Worm (Caenorhabditis elegans): ENCODE measurements around the gene atn-1.

DNA sequence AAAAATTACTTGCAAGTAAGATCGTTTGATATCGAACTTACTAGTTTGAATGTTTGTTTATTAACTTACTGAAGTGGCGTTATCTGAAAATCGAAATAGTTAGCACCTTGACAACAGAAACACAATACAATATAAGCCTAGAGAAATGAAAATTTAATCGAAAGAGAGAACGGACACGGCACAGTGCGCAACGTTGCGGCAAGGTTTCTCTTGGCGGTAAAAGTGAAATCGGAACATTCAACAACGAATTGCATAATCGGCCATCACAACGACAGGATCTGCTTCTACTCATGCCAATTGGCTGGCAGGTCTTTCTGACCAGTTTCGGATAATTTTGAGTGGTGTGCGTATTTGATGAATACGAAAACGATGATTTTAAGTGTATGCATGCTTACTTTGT lies 47.3 kb downstream of the atn-1 start, which contains the start of gene dyf-4:
- no peak for TF ChIP-seq ztf-4 (tag; optimal IDR thresholded peaks at IDR 0.05)
- no peak for TF ChIP-seq lin-39 (tag; optimal IDR thresholded peaks at IDR 0.05)
- no peak for TF ChIP-seq gmeb-1 (tag; optimal IDR thresholded peaks at IDR 0.05)
- TF ChIP-seq unc-39 (tag; optimal IDR thresholded peaks at IDR 0.05): no peak
- no peak for TF ChIP-seq ceh-82 (tag; optimal IDR thresholded peaks at IDR 0.05)
- TF ChIP-seq nhr-77 (tag; optimal IDR thresholded peaks at IDR 0.05): no peak
- TF ChIP-seq nhr-10 (tag; optimal IDR thresholded peaks at IDR 0.05): no peak
- TF ChIP-seq F13H6.1 (tag; optimal IDR thresholded peaks at IDR 0.05): no peak
- TF ChIP-seq elt-1 (tag; optimal IDR thresholded peaks at IDR 0.05): no peak
- no peak for TF ChIP-seq egl-27 (tag; optimal IDR thresholded peaks at IDR 0.05)
- no peak for TF ChIP-seq unc-62 (GFP tag; optimal IDR thresholded peaks at IDR 0.05)
- TF ChIP-seq snpc-4 (tag; optimal IDR thresholded peaks at IDR 0.05): no peak
- TF ChIP-seq ZK546.5 (tag; optimal IDR thresholded peaks at IDR 0.05): no peak

All from whole organism, L2 larva.